Worm (Caenorhabditis elegans) whole organism, L2 larva: Measurements from ENCODE around the gene fbxc-50.

Source experiments
- dmd-4 ChIP-seq: sonication (generic microtip); optimal IDR thresholded peaks from 2 replicates; lab custom pipeline; 2017; ENCODE audit warnings: missing biosample characterization, missing genetic modification characterization
- mab-5 ChIP-seq: fragments of 150-350 bp; optimal IDR thresholded peaks from 2 replicates; lab custom pipeline; 2014; ENCODE audit warnings: missing biosample characterization, missing genetic modification characterization
- nhr-10 ChIP-seq: sonication (generic microtip); optimal IDR thresholded peaks from 2 replicates; lab custom pipeline; 2017; ENCODE audit warnings: missing biosample characterization, missing genetic modification characterization
- sma-9 ChIP-seq, 2 experiments: fragments of 150-350 bp in 1 of 2; sonication (generic microtip) in 1 of 2; optimal IDR thresholded peaks; 2 replicates each; lab custom pipeline; 2014 to 2016; ENCODE audit warnings: missing genetic modification characterization in 2 of 2, mild to moderate bottlenecking in 1 of 2, missing biosample characterization in 1 of 2, missing compliant biosample characterization in 1 of 2, missing genetic modification reagents in 1 of 2, moderate library complexity in 1 of 2
- ztf-11 ChIP-seq: sonication (generic microtip); optimal IDR thresholded peaks from 2 replicates; lab custom pipeline; 2017; ENCODE audit warnings: missing biosample characterization, missing genetic modification characterization

- TF ChIP-seq mab-5 (tag; lab: Kevin White, UChicago) (no peak), dmd-4 (tag; lab: Kevin White, UChicago) (no peak), sma-9 (GFP tag; optimal IDR thresholded peaks at IDR 0.05; lab: Kevin White, UChicago) (no peak), sma-9 (tag; optimal IDR thresholded peaks at IDR 0.05; lab: Kevin White, UChicago) (no peak), nhr-10 (no peak), ztf-11 (tag; lab: Kevin White, UChicago) (no peak)
Observed at ce11 chrII:3198998-3199397, 48.9 kb downstream of the fbxc-50 start, which contains the start of gene sri-51.
